Worm (Caenorhabditis elegans) whole organism, early embryonic: ENCODE measurements around the gene Y66D12A.24.

ENCODE experiments used
- F13C5.2 ChIP-seq: sonication (generic microtip); optimal IDR thresholded peaks from 2 replicates; lab custom pipeline; 2017; ENCODE audit warnings: mild to moderate bottlenecking, missing genetic modification characterization, inconsistent platforms, missing compliant biosample characterization
- aly-1 ChIP-seq: sonication (generic microtip); optimal IDR thresholded peaks from 2 replicates; lab custom pipeline; 2016; ENCODE audit warnings: missing genetic modification characterization, missing compliant biosample characterization
- ama-1 ChIP-seq: fragments of 150-350 bp; optimal IDR thresholded peaks from 2 replicates; lab custom pipeline; 2014
- flt-1 ChIP-seq: fragments of 200-800 bp; sonication (Bioruptor generic); IDR thresholded peaks from 2 replicates; pipeline ENCODE4 v1.3.6; 2022; ENCODE audit warnings: missing genetic modification characterization, missing compliant biosample characterization
- hmbx-1 ChIP-seq: sonication (generic microtip); optimal IDR thresholded peaks from 2 replicates; lab custom pipeline; 2016; ENCODE audit warnings: mild to moderate bottlenecking, missing genetic modification characterization, missing compliant biosample characterization
- scrt-1 ChIP-seq: fragments of 200-800 bp; sonication (Bioruptor generic); IDR thresholded peaks from 2 replicates; pipeline ENCODE4 v1.3.6; 2022; ENCODE audit warnings: missing genetic modification characterization, missing compliant biosample characterization
- sea-1 ChIP-seq: fragments of 200-800 bp; sonication (Bioruptor generic); conservative IDR thresholded peaks from 2 replicates; pipeline ENCODE4 v1.3.6; 2022; ENCODE audit warnings: missing genetic modification characterization, missing compliant biosample characterization
- tbx-11 ChIP-seq: fragments of 200-800 bp; sonication (Bioruptor generic); IDR thresholded peaks from 2 replicates; pipeline ENCODE4 v1.3.6; 2022; ENCODE audit warnings: missing genetic modification characterization, missing compliant biosample characterization

DNA sequence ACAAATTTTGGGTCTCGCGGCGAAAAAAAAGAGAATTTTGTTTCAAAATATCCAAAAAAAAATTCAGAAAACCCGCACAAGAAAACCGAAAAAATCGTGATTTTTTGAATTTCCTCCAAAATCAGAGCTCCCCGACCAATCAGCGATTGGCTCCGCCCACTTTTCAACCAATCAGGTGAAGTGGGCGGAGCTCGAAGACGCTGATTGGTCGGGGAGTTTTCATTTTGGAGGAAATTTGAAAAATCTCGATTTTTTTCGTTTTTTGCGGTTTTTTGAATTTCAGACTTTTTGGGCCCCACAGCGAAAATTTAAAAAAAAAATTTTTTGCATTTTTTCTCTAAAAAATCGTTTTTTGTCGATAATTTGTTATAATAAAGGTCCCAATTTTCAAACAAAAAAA, 7.1 kb upstream of the Y66D12A.24 start:
- TF ChIP-seq hmbx-1 (tag; lab: Kevin White, UChicago) (no peak), tbx-11 (no peak), ama-1 (lab: Kevin White, UChicago) (no peak), F13C5.2 (tag; lab: Kevin White, UChicago) (no peak), aly-1 (no peak), flt-1 (no peak), sea-1 (GFP tag; lab: Robert Waterston, UW) (no peak), scrt-1 (no peak)
